Fruit fly (Drosophila melanogaster) whole organism, embryonic: Measurements from ENCODE around the gene CG8176.

Source experiments
- Atf3 ChIP-seq: fragments of 200-800 bp; sonication (Bioruptor generic); optimal IDR thresholded peaks from 3 replicates; lab custom pipeline; 2016; ENCODE audit warnings: missing biosample characterization, missing genetic modification characterization
- CG10543 ChIP-seq: fragments of 200-800 bp; sonication (Bioruptor generic); optimal IDR thresholded peaks from 3 replicates; lab custom pipeline; 2017; ENCODE audit warnings: missing biosample characterization, mild to moderate bottlenecking, missing genetic modification characterization, moderate library complexity
- CG11696 ChIP-seq: fragments of 200-800 bp; sonication (Bioruptor generic); IDR thresholded peaks from 2 replicates; pipeline ENCODE4 v1.3.6; 2022; ENCODE audit warnings: missing biosample characterization, missing genetic modification characterization
- CG12769 ChIP-seq: fragments of 200-800 bp; sonication (Bioruptor generic); optimal IDR thresholded peaks from 2 replicates; lab custom pipeline; 2019; ENCODE audit warnings: missing biosample characterization, mild to moderate bottlenecking, missing genetic modification characterization, moderate library complexity
- CG13624 ChIP-seq: fragments of 200-800 bp; sonication (Bioruptor generic); optimal IDR thresholded peaks from 2 replicates; lab custom pipeline; 2016; ENCODE audit warnings: missing biosample characterization, missing genetic modification characterization
- CG13894 ChIP-seq: fragments of 200-800 bp; sonication (Bioruptor generic); optimal IDR thresholded peaks from 3 replicates; lab custom pipeline; 2018; ENCODE audit warnings: missing biosample characterization, mild to moderate bottlenecking, missing genetic modification characterization, moderate library complexity
- CG14710 ChIP-seq: fragments of 200-800 bp; sonication (Bioruptor generic); optimal IDR thresholded peaks from 3 replicates; lab custom pipeline; 2019; ENCODE audit warnings: missing biosample characterization, mild to moderate bottlenecking, missing genetic modification characterization, moderate library complexity
- CG15011 ChIP-seq: fragments of 200-800 bp; sonication (Bioruptor generic); optimal IDR thresholded peaks from 3 replicates; lab custom pipeline; 2018; ENCODE audit warnings: missing biosample characterization, mild to moderate bottlenecking, missing genetic modification characterization
- CG15269 ChIP-seq: fragments of 200-800 bp; sonication (Bioruptor generic); optimal IDR thresholded peaks from 2 replicates; lab custom pipeline; 2018; ENCODE audit warnings: missing biosample characterization, mild to moderate bottlenecking, missing genetic modification characterization, moderate library complexity
- CG17385 ChIP-seq: fragments of 200-800 bp; sonication (Bioruptor generic); optimal IDR thresholded peaks from 3 replicates; lab custom pipeline; 2018; ENCODE audit warnings: missing biosample characterization, mild to moderate bottlenecking, missing genetic modification characterization
- CG18599 ChIP-seq: fragments of 200-800 bp; sonication (Bioruptor generic); optimal IDR thresholded peaks from 3 replicates; lab custom pipeline; 2017; ENCODE audit warnings: missing biosample characterization, missing genetic modification characterization, mild to moderate bottlenecking, moderate library complexity, missing genetic modification reagents
- CG2678 ChIP-seq: fragments of 200-800 bp; sonication (Bioruptor generic); optimal IDR thresholded peaks from 3 replicates; lab custom pipeline; 2019; ENCODE audit warnings: missing biosample characterization, mild to moderate bottlenecking, missing genetic modification characterization, moderate library complexity
- CG2889 ChIP-seq: fragments of 200-800 bp; sonication (Bioruptor generic); IDR thresholded peaks from 3 replicates; pipeline ENCODE4 v1.3.6; 2022; ENCODE audit warnings: missing biosample characterization, missing genetic modification characterization
- CG30020 ChIP-seq: fragments of 200-800 bp; optimal IDR thresholded peaks from 2 replicates; lab custom pipeline; 2019; ENCODE audit warnings: missing biosample characterization, mild to moderate bottlenecking, missing genetic modification characterization, moderate library complexity
- CG6689 ChIP-seq: fragments of 200-800 bp; sonication (Bioruptor generic); IDR thresholded peaks from 2 replicates; pipeline ENCODE4 v1.3.6; 2022; ENCODE audit warnings: missing biosample characterization, missing genetic modification characterization
- CG6765 ChIP-seq: fragments of 200-800 bp; sonication (Bioruptor generic); optimal IDR thresholded peaks from 3 replicates; lab custom pipeline; 2017; ENCODE audit warnings: missing biosample characterization, mild to moderate bottlenecking, missing genetic modification characterization
- CG8290 ChIP-seq, 3 experiments: fragments of 200-800 bp; sonication (Bioruptor generic); optimal IDR thresholded peaks; 2 replicates each; lab custom pipeline; 2016 to 2019; ENCODE audit warnings: missing biosample characterization in 3 of 3, missing genetic modification characterization in 3 of 3, mild to moderate bottlenecking in 2 of 3, moderate library complexity in 1 of 3
- CG8478 ChIP-seq: fragments of >200 bp; optimal IDR thresholded peaks from 2 replicates; lab custom pipeline; 2018
- Deaf1 ChIP-seq: fragments of 200-800 bp; optimal IDR thresholded peaks from 3 replicates; lab custom pipeline; 2019; ENCODE audit warnings: missing biosample characterization, mild to moderate bottlenecking, missing genetic modification characterization, moderate library complexity
- Drgx ChIP-seq: fragments of 200-800 bp; sonication (Bioruptor generic); IDR thresholded peaks from 2 replicates; pipeline ENCODE4 v1.3.6; 2022; ENCODE audit warnings: missing biosample characterization, missing genetic modification characterization
- Fer3 ChIP-seq: fragments of 200-800 bp; sonication (Bioruptor generic); optimal IDR thresholded peaks from 2 replicates; lab custom pipeline; 2018; ENCODE audit warnings: missing biosample characterization, mild to moderate bottlenecking, missing genetic modification characterization, moderate library complexity
- GATAe ChIP-seq: fragments of 200-800 bp; sonication (Bioruptor generic); conservative IDR thresholded peaks from 2 replicates; pipeline ENCODE4 v1.3.6; 2022; ENCODE audit warnings: missing biosample characterization, missing genetic modification characterization
- HLH54F ChIP-seq: fragments of 200-800 bp; sonication (Bioruptor generic); optimal IDR thresholded peaks from 3 replicates; lab custom pipeline; 2016; ENCODE audit warnings: missing biosample characterization, missing genetic modification characterization
- Hmr ChIP-seq: fragments of 200-800 bp; sonication (Bioruptor generic); optimal IDR thresholded peaks from 3 replicates; lab custom pipeline; 2017; ENCODE audit warnings: mild to moderate bottlenecking, missing biosample characterization, missing genetic modification reagents, missing genetic modification characterization
- Hr78 ChIP-seq, 2 experiments: fragments of 200-800 bp in 1 of 2; fragments of >200 bp in 1 of 2; sonication (Bioruptor generic) in 1 of 2; optimal IDR thresholded peaks; 2 replicates each; lab custom pipeline; 2017 to 2019; ENCODE audit warnings: missing biosample characterization in 2 of 2, missing genetic modification characterization in 2 of 2, mild to moderate bottlenecking in 1 of 2, moderate library complexity in 1 of 2
- Lhr ChIP-seq: fragments of 200-800 bp; sonication (Bioruptor generic); optimal IDR thresholded peaks from 3 replicates; lab custom pipeline; 2017; ENCODE audit warnings: mild to moderate bottlenecking, missing biosample characterization, missing genetic modification reagents, missing genetic modification characterization
- Med ChIP-seq: fragments of 200-800 bp; sonication (Bioruptor generic); peaks from one replicate; lab custom pipeline; 2016; ENCODE audit warnings: missing biosample characterization, missing genetic modification characterization, mild to moderate bottlenecking, inconsistent platforms, moderate library complexity
- Opbp ChIP-seq: fragments of 200-800 bp; sonication (Bioruptor generic); IDR thresholded peaks from 3 replicates; pipeline ENCODE4 v1.3.6; 2022; ENCODE audit warnings: missing biosample characterization, missing genetic modification characterization; ENCODE audit not compliant: partially characterized antibody
- Pdp1 ChIP-seq, 2 experiments: fragments of 200-800 bp; sonication (Bioruptor generic); optimal IDR thresholded peaks; 3 replicates each; lab custom pipeline; 2016; ENCODE audit warnings: missing biosample characterization in 2 of 2, missing genetic modification characterization in 2 of 2, mild to moderate bottlenecking in 1 of 2, moderate library complexity in 1 of 2
- Rfx ChIP-seq: fragments of 200-800 bp; sonication (Bioruptor generic); IDR thresholded peaks from 2 replicates; pipeline ENCODE4 v1.3.6; 2022; ENCODE audit warnings: missing biosample characterization, missing genetic modification characterization
- Sox102F ChIP-seq: fragments of 200-800 bp; sonication (Bioruptor generic); optimal IDR thresholded peaks from 2 replicates; lab custom pipeline; 2018; ENCODE audit warnings: missing biosample characterization, mild to moderate bottlenecking, missing genetic modification characterization, moderate library complexity
- Ssrp ChIP-seq: fragments of 200-800 bp; sonication (Bioruptor generic); optimal IDR thresholded peaks from 2 replicates; lab custom pipeline; 2018; ENCODE audit warnings: missing biosample characterization, mild to moderate bottlenecking, missing genetic modification characterization, moderate library complexity
- abd-A ChIP-seq: fragments of 200-800 bp; sonication (Bioruptor generic); optimal IDR thresholded peaks from 3 replicates; lab custom pipeline; 2019; ENCODE audit warnings: missing biosample characterization, mild to moderate bottlenecking, missing genetic modification characterization, moderate library complexity
- bsh ChIP-seq, 2 experiments: fragments of 200-800 bp; sonication (Bioruptor generic); optimal IDR thresholded peaks; 2 replicates each; lab custom pipeline; 2017 to 2018; ENCODE audit warnings: mild to moderate bottlenecking in 2 of 2, missing biosample characterization in 2 of 2, missing genetic modification characterization in 2 of 2, moderate library complexity in 1 of 2
- da ChIP-seq: fragments of 200-800 bp; sonication (Bioruptor generic); optimal IDR thresholded peaks from 2 replicates; lab custom pipeline; 2016; ENCODE audit warnings: missing biosample characterization, missing genetic modification characterization
- dpn ChIP-seq, 2 experiments: fragments of 200-800 bp; sonication (Bioruptor generic); optimal IDR thresholded peaks; 3 replicates each; lab custom pipeline; 2016; ENCODE audit warnings: missing biosample characterization in 2 of 2, missing genetic modification characterization in 2 of 2
- grn ChIP-seq: fragments of 200-800 bp; sonication (Bioruptor generic); optimal IDR thresholded peaks from 3 replicates; lab custom pipeline; 2017; ENCODE audit warnings: missing biosample characterization, missing genetic modification characterization
- gsb-n ChIP-seq: fragments of 200-800 bp; sonication (Bioruptor generic); optimal IDR thresholded peaks from 3 replicates; lab custom pipeline; 2018; ENCODE audit warnings: missing biosample characterization, mild to moderate bottlenecking, missing genetic modification characterization
- her ChIP-seq: fragments of 200-800 bp; sonication (Bioruptor generic); optimal IDR thresholded peaks from 2 replicates; lab custom pipeline; 2016; ENCODE audit warnings: missing biosample characterization, missing genetic modification characterization
- lab ChIP-seq: fragments of 200-800 bp; sonication (Bioruptor generic); optimal IDR thresholded peaks from 3 replicates; lab custom pipeline; 2017; ENCODE audit warnings: missing biosample characterization, missing genetic modification characterization, mild to moderate bottlenecking, moderate library complexity, missing genetic modification reagents
- mirr ChIP-seq: fragments of 200-800 bp; sonication (Bioruptor generic); optimal IDR thresholded peaks from 3 replicates; lab custom pipeline; 2018; ENCODE audit warnings: missing biosample characterization, mild to moderate bottlenecking, missing genetic modification characterization
- sd ChIP-seq: fragments of 200-800 bp; sonication (Bioruptor generic); optimal IDR thresholded peaks from 3 replicates; lab custom pipeline; 2018; ENCODE audit warnings: missing biosample characterization, mild to moderate bottlenecking, missing genetic modification characterization, moderate library complexity
- sug ChIP-seq: fragments of 200-800 bp; optimal IDR thresholded peaks from 2 replicates; lab custom pipeline; 2019; ENCODE audit warnings: missing biosample characterization, mild to moderate bottlenecking, missing genetic modification characterization, moderate library complexity
- tll ChIP-seq, 2 experiments: fragments of 200-800 bp in 1 of 2; fragments of >200 bp in 1 of 2; sonication (Bioruptor generic) in 1 of 2; optimal IDR thresholded peaks; 2 replicates each; lab custom pipeline; 2017 to 2019; ENCODE audit warnings: missing biosample characterization in 2 of 2, missing genetic modification characterization in 2 of 2, mild to moderate bottlenecking in 1 of 2, moderate library complexity in 1 of 2
- tna ChIP-seq: fragments of 200-800 bp; sonication (Bioruptor generic); IDR thresholded peaks from 2 replicates; pipeline ENCODE4 v1.3.6; 2022; ENCODE audit warnings: missing biosample characterization, missing genetic modification characterization; ENCODE audit not compliant: partially characterized antibody
- tx ChIP-seq: fragments of 200-800 bp; sonication (Bioruptor generic); optimal IDR thresholded peaks from 2 replicates; lab custom pipeline; 2016; ENCODE audit warnings: missing biosample characterization, missing genetic modification characterization
- usp ChIP-seq: fragments of >200 bp; optimal IDR thresholded peaks from 2 replicates; lab custom pipeline; 2017; ENCODE audit warnings: missing biosample characterization, missing genetic modification characterization
- wor ChIP-seq: fragments of 200-800 bp; sonication (Bioruptor generic); IDR thresholded peaks from 2 replicates; pipeline ENCODE4 v1.3.6; 2022; ENCODE audit warnings: missing biosample characterization, missing genetic modification characterization

CG8176 gene

dm6 chr3R:9529387-9529897 is 13.6 kb downstream of the CG8176 start (continued):
- peak in 1 of 2 experiments; percentile 51 for TF ChIP-seq Pdp1 (GFP tag; optimal IDR thresholded peaks at IDR 0.05; lab: Kevin White, UChicago)
- TF ChIP-seq her = peak; percentile 19
- peak; percentile 83 for TF ChIP-seq CG10543 (GFP tag; lab: Kevin White, UChicago)
- peak; percentile 45 for TF ChIP-seq lab (GFP tag; lab: Kevin White, UChicago)
- TF ChIP-seq Med (GFP tag; lab: Kevin White, UChicago) = peak; percentile 53
- TF ChIP-seq tx = no peak
- no peak for TF ChIP-seq CG14710 (tag; lab: Kevin White, UChicago)
- TF ChIP-seq GATAe = no peak; the same call in 1 of the 2 replicates
- TF ChIP-seq Lhr (GFP tag; lab: Kevin White, UChicago) = no peak
- TF ChIP-seq CG2889 (GFP tag; lab: Robert Waterston, UW) = no peak
- TF ChIP-seq Rfx (GFP tag; lab: Robert Waterston, UW) = 0 out of 2 replicates have a peak, but pooled peaks have one; percentile 4
- no peak for TF ChIP-seq gsb-n
- TF ChIP-seq wor = no peak
- TF ChIP-seq da (GFP tag; lab: Kevin White, UChicago) = peak; percentile 14
- TF ChIP-seq grn (GFP tag; lab: Kevin White, UChicago) = peak; percentile 41
- peak; percentile 21 for TF ChIP-seq HLH54F (GFP tag; lab: Kevin White, UChicago)
- TF ChIP-seq CG13894 (tag; lab: Kevin White, UChicago) = peak; percentile 98
- TF ChIP-seq Opbp (GFP tag; lab: Robert Waterston, UW) = no peak
- TF ChIP-seq Atf3 = no peak
- TF ChIP-seq CG2678 (tag; lab: Kevin White, UChicago) = peak; percentile 25
- peak; percentile 62 for TF ChIP-seq CG12769 (tag; lab: Kevin White, UChicago)
- no peak for TF ChIP-seq CG17385 (GFP tag; lab: Kevin White, UChicago)
- no peak for TF ChIP-seq Drgx
- TF ChIP-seq Hmr (GFP tag; lab: Kevin White, UChicago) = peak; percentile 39
- TF ChIP-seq CG8290 (GFP tag; optimal IDR thresholded peaks at IDR 0.05; lab: Kevin White, UChicago) = no peak
- peak in 1 of 2 experiments; percentile 37 for TF ChIP-seq CG8290 (tag; optimal IDR thresholded peaks at IDR 0.05; lab: Kevin White, UChicago)
- no peak for TF ChIP-seq CG6765 (GFP tag; lab: Kevin White, UChicago)
- TF ChIP-seq CG18599 = peak; percentile 57
- no peak for TF ChIP-seq usp (GFP tag; lab: Kevin White, UChicago)
- TF ChIP-seq Fer3 = peak; percentile 25
- peak; percentile 61 for TF ChIP-seq CG13624 (GFP tag; lab: Kevin White, UChicago)
- no peak for TF ChIP-seq CG8478 (lab: Kevin White, UChicago)
- peak in 1 of 2 experiments; percentile 67 for TF ChIP-seq Hr78 (GFP tag; optimal IDR thresholded peaks at IDR 0.05; lab: Kevin White, UChicago)
- peak; percentile 69 for TF ChIP-seq sd (tag; lab: Kevin White, UChicago)
- TF ChIP-seq CG15011 (GFP tag; lab: Kevin White, UChicago) = peak; percentile 36
- no peak for TF ChIP-seq CG6689
- 0 out of 2 replicates have a peak, but pooled peaks have one; percentile 15 for TF ChIP-seq tna (GFP tag; lab: Robert Waterston, UW)
- no peak for TF ChIP-seq dpn (GFP tag; optimal IDR thresholded peaks at IDR 0.05; lab: Kevin White, UChicago)
- TF ChIP-seq Ssrp (tag; lab: Kevin White, UChicago) = no peak
- peak; percentile 7 for TF ChIP-seq Deaf1
- peak; percentile 33 for TF ChIP-seq abd-A (tag; lab: Kevin White, UChicago)
- TF ChIP-seq CG15269 (tag; lab: Kevin White, UChicago) = peak; percentile 9
- no peak for TF ChIP-seq CG30020 (tag; lab: Kevin White, UChicago)
- TF ChIP-seq bsh (GFP tag; optimal IDR thresholded peaks at IDR 0.05; lab: Kevin White, UChicago) = no peak
- TF ChIP-seq tll (GFP tag; optimal IDR thresholded peaks at IDR 0.05; lab: Kevin White, UChicago) = no peak
- no peak for TF ChIP-seq Sox102F (GFP tag; lab: Kevin White, UChicago)
- peak; percentile 81 for TF ChIP-seq sug (tag; lab: Kevin White, UChicago)
- no peak for TF ChIP-seq CG11696 (GFP tag; lab: Robert Waterston, UW)
- peak; percentile 80 for TF ChIP-seq mirr (GFP tag; lab: Kevin White, UChicago)
